1 fruit fly cellular context compared by ENCODE assay signal in genomic region chr3L:1876215-1876625, dm6.
TF ChIP-seq lines count a peak whose summit lies in the region.

Gene dre4, minus strand, starts transcription at chr3L:1876312.

TF ChIP-seq in whole organism, embryonic, 481 proteins besides CTCF, POLR2A, EP300 and RAD21 (continued from another document and continues in another):
- peak; percentile 62 for TF ChIP-seq Bteb2 (GFP tag; optimal IDR thresholded peaks at IDR 0.05; lab: Kevin White, UChicago)
- TF ChIP-seq CG7928 (GFP tag; optimal IDR thresholded peaks at IDR 0.05; lab: Kevin White, UChicago) = peak; percentile 43
- peak; percentile 33 for TF ChIP-seq vfl (GFP tag; optimal IDR thresholded peaks at IDR 0.05; lab: Kevin White, UChicago)
- peak; percentile 65 for TF ChIP-seq Camta (GFP tag; optimal IDR thresholded peaks at IDR 0.05; lab: Kevin White, UChicago)
- TF ChIP-seq CG3407 (GFP tag; optimal IDR thresholded peaks at IDR 0.05; lab: Kevin White, UChicago) = peak; percentile 51
- TF ChIP-seq CG15514 (GFP tag; optimal IDR thresholded peaks at IDR 0.05; lab: Kevin White, UChicago) = peak; percentile 90
- TF ChIP-seq CG8944 (GFP tag; optimal IDR thresholded peaks at IDR 0.05; lab: Kevin White, UChicago) = peak; percentile 67
- peak; percentile 81 for TF ChIP-seq NC2β (GFP tag; optimal IDR thresholded peaks at IDR 0.05; lab: Kevin White, UChicago)
- peak; percentile 55 for TF ChIP-seq zen (tag; optimal IDR thresholded peaks at IDR 0.05; lab: Kevin White, UChicago)
- peak; percentile 57 for TF ChIP-seq Drgx (GFP tag; IDR thresholded peaks at IDR 0.05; lab: Robert Waterston, UW)
- peak; percentile 79 for TF ChIP-seq chm (GFP tag; IDR thresholded peaks at IDR 0.05; lab: Robert Waterston, UW)
- no peak for TF ChIP-seq hb (GFP tag; IDR thresholded peaks at IDR 0.05; lab: Robert Waterston, UW; ENCODE audit: partially characterized antibody)
- TF ChIP-seq Dek (tag; optimal IDR thresholded peaks at IDR 0.05; lab: Kevin White, UChicago) = peak; percentile 57
- TF ChIP-seq zen2 (GFP tag; IDR thresholded peaks at IDR 0.05; lab: Robert Waterston, UW; ENCODE audit: partially characterized antibody) = no peak
- peak; percentile 57 for TF ChIP-seq CG10462 (GFP tag; optimal IDR thresholded peaks at IDR 0.05; lab: Kevin White, UChicago)
- peak; percentile 42 for TF ChIP-seq luna (GFP tag; optimal IDR thresholded peaks at IDR 0.05; lab: Kevin White, UChicago)
- peak; percentile 95 for TF ChIP-seq MBD-R2 (GFP tag; IDR thresholded peaks at IDR 0.05; lab: Robert Waterston, UW)
- no peak for TF ChIP-seq CG6854 (GFP tag; optimal IDR thresholded peaks at IDR 0.05; lab: Kevin White, UChicago)
- peak; percentile 75 for TF ChIP-seq so (GFP tag; IDR thresholded peaks at IDR 0.05; lab: Robert Waterston, UW)
- TF ChIP-seq Sry-δ (GFP tag; optimal IDR thresholded peaks at IDR 0.05; lab: Kevin White, UChicago) = peak; percentile 61
- TF ChIP-seq abd-A (tag; optimal IDR thresholded peaks at IDR 0.05; lab: Kevin White, UChicago) = no peak
- TF ChIP-seq Aef1 (GFP tag; IDR thresholded peaks at IDR 0.05; lab: Robert Waterston, UW) = peak; percentile 57
- peak; percentile 61 for TF ChIP-seq CG18476 (GFP tag; optimal IDR thresholded peaks at IDR 0.05; lab: Kevin White, UChicago)
- TF ChIP-seq Stat92E (GFP tag; optimal IDR thresholded peaks at IDR 0.05; lab: Kevin White, UChicago) = peak in 1 of 3 experiments; percentile 54
- TF ChIP-seq Six4 (GFP tag; optimal IDR thresholded peaks at IDR 0.05; lab: Kevin White, UChicago) = peak; percentile 60
- TF ChIP-seq fu2 (GFP tag; optimal IDR thresholded peaks at IDR 0.05; lab: Kevin White, UChicago) = peak; percentile 60
- peak; percentile 72 for TF ChIP-seq gsb-n (tag; optimal IDR thresholded peaks at IDR 0.05; lab: Kevin White, UChicago)
- TF ChIP-seq Lim3 (GFP tag; IDR thresholded peaks at IDR 0.05; lab: Robert Waterston, UW) = no peak
- peak; percentile 91 for TF ChIP-seq Med (GFP tag; lab: Kevin White, UChicago)
- peak; percentile 80 for TF ChIP-seq gem (tag; optimal IDR thresholded peaks at IDR 0.05; lab: Kevin White, UChicago)
- peak; percentile 35 for TF ChIP-seq tap (tag; optimal IDR thresholded peaks at IDR 0.05; lab: Kevin White, UChicago)
- 0 out of 3 replicates have a peak, but pooled peaks have one; percentile 47 for TF ChIP-seq otp (GFP tag; IDR thresholded peaks at IDR 0.05; lab: Robert Waterston, UW)
- peak; percentile 52 for TF ChIP-seq lmd (GFP tag; IDR thresholded peaks at IDR 0.05; lab: Robert Waterston, UW)
- no peak for TF ChIP-seq Hr39 (optimal IDR thresholded peaks at IDR 0.05; lab: Kevin White, UChicago)
- peak; percentile 94 for TF ChIP-seq CG9797 (GFP tag; optimal IDR thresholded peaks at IDR 0.05; lab: Kevin White, UChicago)
- TF ChIP-seq sens (GFP tag; lab: Kevin White, UChicago) = peak; percentile 96
- TF ChIP-seq CG4424 (GFP tag; optimal IDR thresholded peaks at IDR 0.05; lab: Kevin White, UChicago) = peak; percentile 73
- no peak; the same call in 2 of the 3 replicates for TF ChIP-seq ase (GFP tag; IDR thresholded peaks at IDR 0.05; lab: Robert Waterston, UW)
- peak; percentile 20 for TF ChIP-seq ftz-f1 (GFP tag; optimal IDR thresholded peaks at IDR 0.05; lab: Kevin White, UChicago)
- TF ChIP-seq ATbp (GFP tag; optimal IDR thresholded peaks at IDR 0.05; lab: Kevin White, UChicago) = peak; percentile 51
- no peak for TF ChIP-seq CG7372 (GFP tag; IDR thresholded peaks at IDR 0.05; lab: Robert Waterston, UW)
- TF ChIP-seq pros (GFP tag; optimal IDR thresholded peaks at IDR 0.05; lab: Kevin White, UChicago) = no peak
- TF ChIP-seq CG8359 (GFP tag; optimal IDR thresholded peaks at IDR 0.05; lab: Kevin White, UChicago; ENCODE audit: borderline replicate concordance) = no peak
- peak; percentile 97 for TF ChIP-seq pzg (GFP tag; optimal IDR thresholded peaks at IDR 0.05; lab: Kevin White, UChicago)
- TF ChIP-seq HmgZ (tag; optimal IDR thresholded peaks at IDR 0.05; lab: Kevin White, UChicago) = peak; percentile 84
- peak; percentile 47; the same call in 1 of the 2 replicates for TF ChIP-seq hbn (GFP tag; IDR thresholded peaks at IDR 0.05; lab: Robert Waterston, UW; ENCODE audit: partially characterized antibody)
- no peak for TF ChIP-seq Hmx (GFP tag; optimal IDR thresholded peaks at IDR 0.05; lab: Kevin White, UChicago)
- TF ChIP-seq bowl (GFP tag; IDR thresholded peaks at IDR 0.05; lab: Robert Waterston, UW) = no peak
- peak; percentile 33 for TF ChIP-seq NC2α (GFP tag; optimal IDR thresholded peaks at IDR 0.05; lab: Kevin White, UChicago)
- TF ChIP-seq Hey (tag; optimal IDR thresholded peaks at IDR 0.05; lab: Kevin White, UChicago) = no peak
- TF ChIP-seq salm (tag; optimal IDR thresholded peaks at IDR 0.05; lab: Kevin White, UChicago) = peak; percentile 45
- peak; percentile 67 for TF ChIP-seq Spps (tag; optimal IDR thresholded peaks at IDR 0.05; lab: Kevin White, UChicago)
- TF ChIP-seq CG3281 (GFP tag; optimal IDR thresholded peaks at IDR 0.05; lab: Kevin White, UChicago) = peak; percentile 50
- peak; percentile 25; the same call in 1 of the 2 replicates for TF ChIP-seq Scr (GFP tag; IDR thresholded peaks at IDR 0.05; lab: Robert Waterston, UW; ENCODE audit: partially characterized antibody)
- peak; percentile 79 for TF ChIP-seq trem (tag; optimal IDR thresholded peaks at IDR 0.05; lab: Kevin White, UChicago)
- TF ChIP-seq CG11398 (GFP tag; optimal IDR thresholded peaks at IDR 0.05; lab: Kevin White, UChicago) = peak; percentile 26
- TF ChIP-seq CG13894 (tag; optimal IDR thresholded peaks at IDR 0.05; lab: Kevin White, UChicago) = peak; percentile 49
- TF ChIP-seq ranshi (GFP tag; IDR thresholded peaks at IDR 0.05; lab: Robert Waterston, UW) = peak; percentile 79
- no peak for TF ChIP-seq pfk (GFP tag; optimal IDR thresholded peaks at IDR 0.05; lab: Kevin White, UChicago)
- peak; percentile 16 for TF ChIP-seq Nf-YC (tag; optimal IDR thresholded peaks at IDR 0.05; lab: Kevin White, UChicago)
- peak; percentile 40 for TF ChIP-seq CG31365 (tag; optimal IDR thresholded peaks at IDR 0.05; lab: Kevin White, UChicago)
- TF ChIP-seq ind (GFP tag; optimal IDR thresholded peaks at IDR 0.05; lab: Kevin White, UChicago) = peak; percentile 69
- peak; percentile 60 for TF ChIP-seq CG18764 (GFP tag; optimal IDR thresholded peaks at IDR 0.05; lab: Kevin White, UChicago)
- peak; percentile 49 for TF ChIP-seq CG8089 (GFP tag; optimal IDR thresholded peaks at IDR 0.05; lab: Kevin White, UChicago)
- TF ChIP-seq ems (GFP tag; optimal IDR thresholded peaks at IDR 0.05; lab: Kevin White, UChicago) = peak; percentile 54
- peak; percentile 42 for TF ChIP-seq CG3065 (GFP tag; optimal IDR thresholded peaks at IDR 0.05; lab: Kevin White, UChicago)
- peak; percentile 49; the same call in 1 of the 2 replicates for TF ChIP-seq CG1024 (GFP tag; IDR thresholded peaks at IDR 0.05; lab: Robert Waterston, UW)
- TF ChIP-seq mld (GFP tag; IDR thresholded peaks at IDR 0.05; lab: Robert Waterston, UW; ENCODE audit: partially characterized antibody) = no peak
- TF ChIP-seq CG17328 (GFP tag; IDR thresholded peaks at IDR 0.05; lab: Robert Waterston, UW) = peak; percentile 69
- TF ChIP-seq CG6272 (GFP tag; IDR thresholded peaks at IDR 0.05; lab: Robert Waterston, UW) = peak; percentile 47; the same call in 1 of the 2 replicates
- TF ChIP-seq CG7357 (GFP tag; IDR thresholded peaks at IDR 0.05; lab: Robert Waterston, UW) = no peak
- TF ChIP-seq CG17361 (GFP tag; IDR thresholded peaks at IDR 0.05; lab: Robert Waterston, UW) = peak; percentile 73
- peak; percentile 71 to 72 for TF ChIP-seq Pdp1 (GFP tag; optimal IDR thresholded peaks at IDR 0.05; lab: Kevin White, UChicago)
- TF ChIP-seq nom (GFP tag; optimal IDR thresholded peaks at IDR 0.05; lab: Kevin White, UChicago) = peak; percentile 47
- 0 out of 2 replicates have a peak, but pooled peaks have one; percentile 26 for TF ChIP-seq aop (GFP tag; IDR thresholded peaks at IDR 0.05; lab: Robert Waterston, UW)
- TF ChIP-seq CG15601 (tag; optimal IDR thresholded peaks at IDR 0.05; lab: Kevin White, UChicago) = peak; percentile 64
- peak; percentile 81 for TF ChIP-seq Dp (GFP tag; optimal IDR thresholded peaks at IDR 0.05; lab: Kevin White, UChicago)
- no peak for TF ChIP-seq lov (optimal IDR thresholded peaks at IDR 0.05; lab: Kevin White, UChicago)
- 0 out of 3 replicates have a peak, but pooled peaks have one; percentile 18 for TF ChIP-seq lov (GFP tag; IDR thresholded peaks at IDR 0.05; lab: Robert Waterston, UW)
- TF ChIP-seq fd64A (GFP tag; optimal IDR thresholded peaks at IDR 0.05; lab: Kevin White, UChicago) = peak; percentile 37
- TF ChIP-seq Sox100B (GFP tag; optimal IDR thresholded peaks at IDR 0.05; lab: Kevin White, UChicago) = no peak
- TF ChIP-seq Nf-YB (GFP tag; optimal IDR thresholded peaks at IDR 0.05; lab: Kevin White, UChicago) = peak; percentile 14
- TF ChIP-seq CG18262 (tag; optimal IDR thresholded peaks at IDR 0.05; lab: Kevin White, UChicago) = peak; percentile 70
- no peak for TF ChIP-seq wek (GFP tag; optimal IDR thresholded peaks at IDR 0.05; lab: Kevin White, UChicago)
- peak; percentile 74 for TF ChIP-seq CG2678 (tag; optimal IDR thresholded peaks at IDR 0.05; lab: Kevin White, UChicago)
- peak; percentile 37 for TF ChIP-seq CG1529 (GFP tag; optimal IDR thresholded peaks at IDR 0.05; lab: Kevin White, UChicago)
- peak; percentile 49; the same call in 1 of the 3 replicates for TF ChIP-seq B-H1 (GFP tag; IDR thresholded peaks at IDR 0.05; lab: Robert Waterston, UW)
- peak; percentile 90 for TF ChIP-seq CG34422 (GFP tag; IDR thresholded peaks at IDR 0.05; lab: Robert Waterston, UW)
- TF ChIP-seq dati (GFP tag; IDR thresholded peaks at IDR 0.05; lab: Robert Waterston, UW) = 0 out of 2 replicates have a peak, but pooled peaks have one; percentile 56
- peak; percentile 79 for TF ChIP-seq unpg (GFP tag; optimal IDR thresholded peaks at IDR 0.05; lab: Kevin White, UChicago)
- peak; percentile 55 for TF ChIP-seq pum (GFP tag; optimal IDR thresholded peaks at IDR 0.05; lab: Kevin White, UChicago)
- TF ChIP-seq Deaf1 (tag; optimal IDR thresholded peaks at IDR 0.05; lab: Kevin White, UChicago) = no peak
- no peak for TF ChIP-seq CG6791 (GFP tag; IDR thresholded peaks at IDR 0.05; lab: Robert Waterston, UW; ENCODE audit: partially characterized antibody)
- peak; percentile 51; the same call in 1 of the 2 replicates for TF ChIP-seq sisA (GFP tag; IDR thresholded peaks at IDR 0.05; lab: Robert Waterston, UW)
- no peak for TF ChIP-seq mirr (GFP tag; optimal IDR thresholded peaks at IDR 0.05; lab: Kevin White, UChicago)
- TF ChIP-seq TFAM (GFP tag; optimal IDR thresholded peaks at IDR 0.05; lab: Kevin White, UChicago) = no peak
- peak; percentile 78 for TF ChIP-seq CG30403 (GFP tag; optimal IDR thresholded peaks at IDR 0.05; lab: Kevin White, UChicago)
- TF ChIP-seq wor (GFP tag; IDR thresholded peaks at IDR 0.05; lab: Robert Waterston, UW) = no peak
- peak; percentile 86 for TF ChIP-seq CG12659 (GFP tag; optimal IDR thresholded peaks at IDR 0.05; lab: Kevin White, UChicago)
- TF ChIP-seq Eip74EF (GFP tag; optimal IDR thresholded peaks at IDR 0.05; lab: Kevin White, UChicago) = no peak
- TF ChIP-seq CG6175 (GFP tag; IDR thresholded peaks at IDR 0.05; lab: Robert Waterston, UW) = no peak
- no peak for TF ChIP-seq CG10543 (GFP tag; optimal IDR thresholded peaks at IDR 0.05; lab: Kevin White, UChicago)
- no peak for TF ChIP-seq nerfin-2 (GFP tag; IDR thresholded peaks at IDR 0.05; lab: Robert Waterston, UW; ENCODE audit: partially characterized antibody)
- peak; percentile 66 for TF ChIP-seq dm (GFP tag; optimal IDR thresholded peaks at IDR 0.05; lab: Kevin White, UChicago)
- TF ChIP-seq CG13123 (GFP tag; optimal IDR thresholded peaks at IDR 0.05; lab: Kevin White, UChicago) = peak; percentile 25
- no peak for TF ChIP-seq CG14965 (GFP tag; optimal IDR thresholded peaks at IDR 0.05; lab: Kevin White, UChicago; ENCODE audit: borderline replicate concordance)
- TF ChIP-seq CG2712 (tag; optimal IDR thresholded peaks at IDR 0.05; lab: Kevin White, UChicago) = peak; percentile 81
- TF ChIP-seq gcm2 (GFP tag; optimal IDR thresholded peaks at IDR 0.05; lab: Kevin White, UChicago) = peak; percentile 45
- TF ChIP-seq CG8478 (optimal IDR thresholded peaks at IDR 0.05; lab: Kevin White, UChicago) = no peak
- no peak; the same call in 2 of the 3 replicates for TF ChIP-seq H15 (GFP tag; IDR thresholded peaks at IDR 0.05; lab: Robert Waterston, UW)
- peak; percentile 58; the same call in 1 of the 2 replicates for TF ChIP-seq Awh (GFP tag; IDR thresholded peaks at IDR 0.05; lab: Robert Waterston, UW)
- TF ChIP-seq D (optimal IDR thresholded peaks at IDR 0.05; lab: Kevin White, UChicago) = no peak
- TF ChIP-seq D (GFP tag; optimal IDR thresholded peaks at IDR 0.05; lab: Kevin White, UChicago) = peak; percentile 28
- TF ChIP-seq danr (GFP tag; IDR thresholded peaks at IDR 0.05; lab: Robert Waterston, UW) = 0 out of 2 replicates have a peak, but pooled peaks have one; percentile 14
- TF ChIP-seq oc (tag; optimal IDR thresholded peaks at IDR 0.05; lab: Kevin White, UChicago) = peak; percentile 39
- TF ChIP-seq Max (GFP tag; optimal IDR thresholded peaks at IDR 0.05; lab: Kevin White, UChicago) = peak; percentile 65
- peak; percentile 94 for TF ChIP-seq nerfin-1 (tag; optimal IDR thresholded peaks at IDR 0.05; lab: Kevin White, UChicago)
- TF ChIP-seq en (GFP tag; optimal IDR thresholded peaks at IDR 0.05; lab: Kevin White, UChicago) = peak; percentile 44
- TF ChIP-seq Oaz (GFP tag; IDR thresholded peaks at IDR 0.05; lab: Robert Waterston, UW) = 0 out of 2 replicates have a peak, but pooled peaks have one; percentile 29
- peak; percentile 52 for TF ChIP-seq bab2 (GFP tag; optimal IDR thresholded peaks at IDR 0.05; lab: Kevin White, UChicago)
- no peak for TF ChIP-seq CG7745 (tag; optimal IDR thresholded peaks at IDR 0.05; lab: Kevin White, UChicago)
- TF ChIP-seq Bgb (GFP tag; IDR thresholded peaks at IDR 0.05; lab: Robert Waterston, UW; ENCODE audit: partially characterized antibody) = peak; percentile 70
- peak; percentile 24 for TF ChIP-seq CG9817 (tag; optimal IDR thresholded peaks at IDR 0.05; lab: Kevin White, UChicago)
- peak; percentile 58 to 78 for TF ChIP-seq Hr51 (GFP tag; optimal IDR thresholded peaks at IDR 0.05; lab: Kevin White, UChicago)
- peak; percentile 70 for TF ChIP-seq Chrac-16 (GFP tag; optimal IDR thresholded peaks at IDR 0.05; lab: Kevin White, UChicago)
- peak; percentile 94 for TF ChIP-seq CHES-1-like (GFP tag; optimal IDR thresholded peaks at IDR 0.05; lab: Kevin White, UChicago)
- TF ChIP-seq CG17612 (GFP tag; IDR thresholded peaks at IDR 0.05; lab: Robert Waterston, UW) = no peak
- peak; percentile 30 for TF ChIP-seq CG3163 (GFP tag; optimal IDR thresholded peaks at IDR 0.05; lab: Kevin White, UChicago)
- peak; percentile 71 for TF ChIP-seq CG9609 (GFP tag; optimal IDR thresholded peaks at IDR 0.05; lab: Kevin White, UChicago)
